Fruit fly (Drosophila melanogaster) S2 (cell line): Measurements from ENCODE around the gene jim.

ENCODE experiments used
- CG8478 ChIP-seq: fragments of >200 bp; optimal IDR thresholded peaks from 2 replicates; lab custom pipeline; 2018
- CTCF ChIP-seq, 2 experiments: fragments of >200 bp; optimal IDR thresholded peaks; 2 replicates each; lab custom pipeline; 2018

Gene jim

DNA sequence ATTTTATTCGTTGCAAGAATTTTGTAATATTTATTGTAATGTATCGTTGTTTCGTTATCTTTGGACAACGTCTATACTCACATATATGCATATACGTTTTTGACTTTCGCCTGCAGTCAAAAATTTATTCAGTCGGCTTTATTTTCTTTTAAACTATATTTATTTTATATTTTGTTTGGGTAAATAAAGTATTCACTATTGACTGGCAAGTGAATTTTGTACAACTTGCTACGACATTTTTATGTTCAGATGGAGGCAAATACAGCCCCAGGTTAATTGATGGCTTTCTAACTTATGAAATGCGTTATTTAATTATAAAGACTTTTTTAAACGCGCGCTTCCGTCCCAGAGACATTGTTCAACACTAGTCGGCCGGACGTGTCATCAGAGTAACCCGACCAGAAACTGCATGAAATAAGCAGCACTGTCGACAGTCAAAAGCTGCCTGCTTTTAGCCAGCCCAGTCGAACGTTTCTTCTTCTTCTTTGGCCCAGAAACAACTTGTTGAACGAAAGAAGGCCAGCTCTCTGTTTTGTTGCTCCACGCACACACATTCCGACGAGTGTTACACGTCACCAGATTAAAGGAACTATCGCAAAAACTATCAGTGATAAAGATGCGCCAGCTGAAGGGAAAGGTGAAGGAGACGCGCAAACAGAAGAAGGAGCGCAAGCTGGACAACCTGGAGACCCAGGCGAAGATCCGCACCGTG is 28.5 kb upstream of the jim start, which contains the start of gene CG33169:
TSS of gene CG33169 (plus strand) at position 498 of the 712 bp plus-strand sequence.
- TF ChIP-seq CTCF (optimal IDR thresholded peaks at IDR 0.05; lab: Kevin White, UChicago) (peak in 1 of 2 experiments; percentile 53), CG8478 (lab: Kevin White, UChicago) (no peak)

DNA sequence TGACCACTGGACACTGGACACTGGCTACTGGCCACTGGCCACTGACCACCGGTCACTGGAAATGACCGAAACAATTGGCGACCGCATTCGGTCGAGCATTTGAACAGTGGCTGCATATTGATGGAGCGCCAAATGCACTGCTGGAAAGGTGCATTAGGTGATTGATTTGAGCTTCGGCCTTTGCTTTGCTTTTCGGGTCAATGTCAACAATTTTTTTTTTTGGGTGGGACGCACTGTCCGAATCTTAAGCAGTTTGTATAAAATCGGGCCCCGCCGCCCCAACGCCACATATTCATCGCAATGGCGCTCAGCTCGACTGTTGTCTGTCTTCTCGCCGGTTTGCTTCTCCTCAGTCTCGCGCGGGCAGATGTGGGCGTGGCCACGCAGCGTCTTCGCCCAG is 25.5 kb upstream of the jim start, which contains the start of gene CG13239:
TSS of gene CG13239 (plus strand) at position 301 of the 400 bp plus-strand sequence.
- TF ChIP-seq CTCF (optimal IDR thresholded peaks at IDR 0.05; lab: Kevin White, UChicago) (no peak), CG8478 (lab: Kevin White, UChicago) (no peak)

DNA sequence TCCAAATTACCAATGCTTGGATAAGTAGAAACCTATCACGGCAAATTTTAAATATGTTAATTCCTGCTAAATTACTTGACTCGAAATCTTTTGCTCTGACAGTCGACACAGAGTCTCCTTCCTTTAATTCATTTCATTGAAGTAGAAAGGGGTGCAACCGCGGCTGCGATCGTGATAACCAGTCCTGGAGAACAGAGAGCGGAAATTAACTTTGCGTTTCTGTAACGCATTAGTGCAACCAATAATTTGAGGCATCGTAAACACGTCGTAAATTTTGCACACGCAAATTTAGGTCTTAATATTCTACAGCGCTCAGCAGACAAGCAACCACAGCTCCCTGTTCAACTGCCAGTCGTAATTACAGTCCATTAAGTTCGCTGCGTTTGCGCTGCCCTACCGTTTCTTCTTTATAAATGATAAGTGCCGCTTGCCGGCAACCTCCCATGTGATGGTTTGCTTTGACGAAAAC is 21.0 kb upstream of the jim start, which contains the start of gene CG32459:
TSS of gene CG32459 (minus strand) at position 51 of the 469 bp plus-strand sequence.
- TF ChIP-seq CTCF (optimal IDR thresholded peaks at IDR 0.05; lab: Kevin White, UChicago) (no peak), CG8478 (lab: Kevin White, UChicago) (no peak)

DNA sequence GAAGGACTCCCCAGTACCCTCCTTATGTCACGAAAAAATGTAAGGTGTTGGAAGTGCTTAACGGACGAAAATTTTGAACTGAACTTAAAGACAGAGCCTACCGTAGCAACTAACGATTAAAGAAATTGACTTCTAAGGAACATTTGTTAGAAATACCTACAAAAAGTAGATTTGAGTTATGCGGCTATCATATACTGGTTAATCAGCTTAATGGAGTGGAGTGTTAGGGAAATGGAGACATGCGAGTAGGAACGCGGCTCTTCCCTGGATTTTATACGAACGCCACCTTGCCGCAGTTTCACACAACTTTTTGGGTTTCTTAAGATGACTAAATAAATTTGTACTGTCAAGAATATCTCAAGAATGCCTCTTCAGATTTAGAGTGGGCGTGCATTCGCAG is 18.4 kb upstream of the jim start, which contains the start of gene CG32462:
TSS of gene CG32462 (minus strand) at position 101 of the 400 bp plus-strand sequence.
- TF ChIP-seq CG8478 (lab: Kevin White, UChicago) (no peak), CTCF (optimal IDR thresholded peaks at IDR 0.05; lab: Kevin White, UChicago) (no peak)

DNA sequence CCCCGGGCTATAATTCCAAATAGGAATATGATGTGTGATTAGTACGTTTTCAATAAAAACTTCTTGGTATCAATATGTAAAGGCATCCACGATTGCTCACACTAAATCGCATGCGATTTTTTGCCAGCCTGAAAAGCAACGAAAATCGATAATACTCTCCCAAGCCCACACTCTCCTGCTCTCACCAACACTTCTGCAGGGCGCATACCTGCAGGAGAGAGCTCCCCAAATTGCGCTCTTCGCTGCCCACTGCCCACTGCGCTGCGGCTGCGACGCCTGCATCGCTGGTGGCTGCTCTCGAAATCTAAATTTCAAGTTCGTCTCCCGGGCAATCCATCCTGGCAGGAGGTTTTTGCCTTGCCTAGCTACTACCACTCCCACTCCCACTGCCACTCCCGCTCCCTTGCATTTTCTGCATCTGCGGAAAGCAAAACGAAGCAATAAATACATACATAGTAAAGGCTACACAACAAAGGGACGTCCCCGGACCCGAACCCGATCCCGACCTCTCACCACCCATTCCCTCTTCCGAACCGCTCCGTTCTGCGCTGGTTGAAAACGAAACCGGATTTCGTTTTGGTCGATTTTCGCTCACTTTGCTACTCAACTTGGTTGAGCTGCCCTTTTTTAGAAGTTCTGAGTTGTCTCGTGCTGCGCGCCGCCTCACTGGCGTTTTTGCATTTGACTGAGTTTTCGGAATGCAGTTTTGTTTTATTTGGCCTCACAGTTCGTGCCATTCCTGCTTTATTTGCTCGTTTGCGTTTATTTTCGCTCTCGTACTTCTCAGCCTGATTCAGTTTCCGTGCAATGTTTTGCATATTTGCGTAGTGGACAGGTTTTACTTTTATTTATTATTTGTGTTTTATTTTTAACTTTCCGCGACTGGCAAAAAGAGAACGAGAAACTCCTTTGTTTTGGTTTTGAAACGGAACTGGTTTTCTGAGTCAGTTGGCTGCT is 16.5 kb upstream of the jim start:
- TF ChIP-seq CTCF (optimal IDR thresholded peaks at IDR 0.05; lab: Kevin White, UChicago) = no peak
- TF ChIP-seq CG8478 (lab: Kevin White, UChicago) = no peak

DNA sequence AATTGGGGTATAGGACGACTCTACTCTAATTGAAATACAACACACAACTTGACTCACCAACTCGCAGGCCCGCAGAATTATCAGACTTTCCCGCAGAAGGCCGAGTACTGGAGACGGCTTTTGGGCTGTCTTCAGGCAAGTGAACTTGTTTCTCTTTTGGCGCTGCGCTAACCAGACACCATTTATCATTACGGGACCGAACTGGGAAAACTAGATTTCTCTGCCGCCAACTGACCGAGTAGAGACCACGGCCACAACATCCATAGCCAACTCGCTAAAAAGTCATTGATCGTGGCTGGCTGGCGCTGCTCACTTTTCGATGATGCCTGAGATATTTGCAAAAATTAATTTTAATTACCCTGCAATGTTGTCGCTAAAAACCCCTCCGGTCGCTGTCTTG is 13.9 kb upstream of the jim start:
- TF ChIP-seq CG8478 (lab: Kevin White, UChicago) = no peak
- TF ChIP-seq CTCF (optimal IDR thresholded peaks at IDR 0.05; lab: Kevin White, UChicago) = no peak

DNA sequence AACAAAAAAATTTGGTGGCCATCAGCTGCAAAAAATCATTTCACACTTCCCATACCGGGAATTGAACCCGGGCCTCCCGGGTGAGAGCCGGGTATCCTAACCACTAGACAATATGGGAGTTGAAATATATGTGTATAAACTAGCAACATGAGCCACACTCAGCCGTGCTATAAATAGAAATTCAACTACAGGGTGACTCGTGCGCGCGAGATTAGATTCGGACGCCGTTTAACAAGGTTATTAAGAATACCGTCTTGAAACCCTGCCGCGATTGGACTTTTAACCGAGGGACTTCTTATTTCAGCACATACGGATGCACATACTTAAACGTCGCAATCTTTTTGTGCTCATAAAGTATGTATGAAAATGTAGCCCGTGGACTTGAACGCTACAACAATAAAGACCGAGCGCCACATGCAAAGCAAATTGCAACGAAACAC is 12.7 kb upstream of the jim start:
- no peak for TF ChIP-seq CTCF (optimal IDR thresholded peaks at IDR 0.05; lab: Kevin White, UChicago)
- TF ChIP-seq CG8478 (lab: Kevin White, UChicago) = no peak

DNA sequence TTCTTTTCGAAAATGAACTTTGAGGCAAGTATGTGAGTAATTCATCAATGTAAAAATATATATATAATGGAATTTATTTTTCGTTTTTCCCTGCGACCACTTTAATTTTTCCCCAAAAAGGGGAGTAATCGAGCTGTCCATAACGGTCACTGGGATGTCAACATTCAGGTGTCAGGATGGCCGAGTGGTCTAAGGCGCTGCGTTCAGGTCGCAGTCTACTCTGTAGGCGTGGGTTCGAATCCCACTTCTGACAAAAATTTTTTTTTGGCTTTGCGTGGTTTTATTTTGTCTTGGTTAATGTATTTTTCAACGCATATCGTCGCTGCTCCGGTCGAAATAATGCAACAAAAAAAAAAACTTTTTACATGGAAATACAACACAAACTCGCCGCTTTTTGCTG is 8.1 kb upstream of the jim start:
- no peak for TF ChIP-seq CTCF (optimal IDR thresholded peaks at IDR 0.05; lab: Kevin White, UChicago)
- no peak for TF ChIP-seq CG8478 (lab: Kevin White, UChicago)

DNA sequence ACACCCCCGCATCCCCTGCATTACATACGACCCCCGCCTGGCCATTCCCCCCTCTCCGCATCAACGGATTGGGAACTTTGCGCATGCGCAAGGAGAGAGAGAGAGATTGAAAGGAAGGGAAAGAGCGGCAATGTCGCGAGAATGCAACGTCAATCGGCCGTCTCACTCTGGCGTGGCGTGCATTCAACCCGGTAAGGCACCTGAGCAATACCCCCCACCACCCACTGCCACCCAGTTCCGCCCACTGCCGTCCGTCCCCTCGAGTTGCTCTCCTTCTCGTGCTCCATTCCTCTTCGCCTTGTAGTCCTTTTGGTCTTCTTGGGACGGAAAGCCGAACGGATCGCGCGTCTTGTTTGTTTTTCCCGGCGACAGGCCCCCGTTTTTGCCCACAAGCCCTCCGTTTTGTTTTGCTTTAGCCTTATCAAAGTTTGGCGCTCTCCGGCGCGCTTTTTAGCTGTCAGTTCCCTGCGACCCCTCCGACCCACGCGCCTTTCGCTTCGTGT is 4.8 kb upstream of the jim start:
- no peak for TF ChIP-seq CG8478 (lab: Kevin White, UChicago)
- no peak for TF ChIP-seq CTCF (optimal IDR thresholded peaks at IDR 0.05; lab: Kevin White, UChicago)

DNA sequence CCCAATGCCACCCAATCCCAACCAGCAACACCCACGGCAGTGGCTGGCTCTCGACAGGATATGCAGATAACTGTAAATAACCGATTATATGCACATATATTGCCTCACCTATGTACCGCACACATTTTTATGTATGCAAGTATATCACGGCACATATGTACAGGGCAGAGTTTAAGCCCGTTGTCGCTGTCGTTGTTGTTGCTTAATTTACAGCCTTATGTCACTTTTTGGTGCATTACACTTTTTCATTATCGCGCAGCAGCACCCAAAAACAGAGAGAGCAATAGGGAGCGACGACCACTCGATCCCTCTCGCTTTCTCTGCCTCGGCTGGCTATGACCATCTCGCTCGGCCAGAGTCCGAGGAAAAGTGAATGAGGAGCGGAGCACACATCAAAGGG is 4.2 kb upstream of the jim start:
- TF ChIP-seq CG8478 (lab: Kevin White, UChicago) (no peak), CTCF (optimal IDR thresholded peaks at IDR 0.05; lab: Kevin White, UChicago) (no peak)

DNA sequence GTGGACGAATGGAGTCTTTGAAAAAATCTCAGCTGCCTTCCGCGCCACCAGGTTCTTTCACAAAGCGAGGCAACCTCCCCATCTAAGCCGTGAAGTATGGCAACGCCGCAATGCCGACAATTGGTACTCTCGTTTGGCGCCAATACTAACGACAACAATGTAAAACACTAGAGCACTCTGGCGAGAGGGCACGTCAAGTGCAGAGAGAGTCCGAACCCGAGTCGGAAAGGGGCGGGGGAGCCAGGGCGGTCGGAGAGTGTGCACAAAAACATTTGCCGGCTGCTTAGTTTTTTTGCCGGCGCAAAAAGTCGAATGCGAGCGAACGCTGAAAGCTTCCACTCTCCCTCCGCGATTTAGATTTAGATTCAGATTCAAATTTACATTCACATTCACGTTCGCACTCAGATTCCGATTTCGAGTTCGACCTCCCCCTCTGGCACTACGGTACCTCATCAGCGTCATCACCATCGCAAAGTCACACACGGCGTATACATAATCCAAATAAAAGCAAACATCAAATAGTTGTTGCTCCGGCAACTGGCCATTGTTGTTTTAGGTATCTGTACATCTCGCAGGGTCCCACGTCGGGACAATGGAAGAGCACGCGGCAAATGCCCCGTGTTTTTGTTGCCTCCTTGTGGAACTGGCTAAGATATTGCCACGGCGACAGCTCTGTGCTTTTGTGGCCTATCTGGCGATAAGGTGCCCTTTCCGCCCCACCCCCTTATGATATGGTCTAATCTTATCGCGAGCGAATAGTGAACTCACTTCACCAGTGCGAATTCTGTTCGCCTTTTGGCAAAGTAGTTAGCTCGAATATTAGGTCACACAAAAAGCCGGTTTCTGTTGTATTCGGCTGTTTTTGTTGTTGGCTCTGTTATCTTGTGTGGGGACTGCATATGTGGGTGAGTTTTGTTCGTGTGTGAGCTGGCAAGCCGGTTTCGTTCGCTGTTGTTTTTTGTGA is 2.9 kb upstream of the jim start:
- TF ChIP-seq CG8478 (lab: Kevin White, UChicago) = no peak
- TF ChIP-seq CTCF (optimal IDR thresholded peaks at IDR 0.05; lab: Kevin White, UChicago) = no peak

DNA sequence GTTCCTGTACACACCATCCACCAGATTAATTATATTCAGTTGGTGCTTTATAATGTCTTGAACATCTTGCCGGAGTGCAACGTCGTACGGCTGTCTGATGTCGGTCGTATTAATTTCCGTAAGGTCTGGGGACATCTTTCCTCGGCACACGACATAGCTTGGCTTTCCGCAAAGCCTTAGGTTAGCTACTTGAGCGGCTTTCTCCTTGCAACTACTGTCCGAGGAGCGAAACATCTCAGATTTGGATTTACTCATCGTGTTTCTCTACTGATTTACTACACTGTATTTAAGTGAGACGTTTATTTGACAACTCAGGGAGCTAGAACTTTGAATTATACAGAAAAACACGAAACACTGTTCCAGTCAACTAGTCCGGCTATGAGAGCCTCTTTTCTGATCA is 1.8 kb upstream of the jim start, which contains the start of the genes CG11226 and CG45428:
TSS of gene CG11226 (plus strand) at position 301 of the 400 bp plus-strand sequence.
TSS of gene CG45428 (minus strand) at position 303 of the 400 bp plus-strand sequence.
- TF ChIP-seq CTCF (optimal IDR thresholded peaks at IDR 0.05; lab: Kevin White, UChicago) (no peak), CG8478 (lab: Kevin White, UChicago) (no peak)

DNA sequence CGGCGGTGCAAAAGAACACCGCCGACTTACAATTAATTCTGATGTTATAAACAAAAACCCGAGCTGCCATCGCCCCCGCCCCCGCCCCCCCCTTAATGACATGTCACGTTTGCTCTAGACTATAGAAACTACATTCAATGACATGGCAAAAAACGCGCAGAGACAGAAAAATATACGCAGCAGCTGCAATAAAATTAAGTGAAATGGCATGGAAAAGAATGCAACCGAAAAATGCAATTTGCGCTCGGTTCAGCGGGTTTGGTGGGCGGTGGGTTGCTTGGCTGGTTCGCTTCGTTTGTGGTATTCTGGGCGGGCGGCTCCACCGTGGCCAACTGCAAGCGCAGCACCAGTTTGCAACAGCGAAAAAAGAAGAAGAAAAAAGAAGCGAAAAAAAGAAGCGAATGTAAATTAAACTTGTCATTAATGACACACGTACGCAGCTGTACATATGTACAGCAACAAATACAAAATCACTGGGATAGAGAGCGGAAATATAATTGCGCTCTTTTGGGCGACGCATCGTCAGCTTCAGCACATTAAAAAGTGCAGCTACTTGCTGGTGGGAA is 4.8 kb downstream of the jim start:
- TF ChIP-seq CG8478 (lab: Kevin White, UChicago) (no peak), CTCF (optimal IDR thresholded peaks at IDR 0.05; lab: Kevin White, UChicago) (no peak)
